Fruit fly (Drosophila melanogaster) whole organism, adult: ENCODE data around the gene Alg-2.

ENCODE experiments used
- CG11617 ChIP-seq: fragments of 200-800 bp; sonication (Bioruptor generic); optimal IDR thresholded peaks from 2 replicates; lab custom pipeline; 2017; ENCODE audit warnings: mild to moderate bottlenecking, missing biosample characterization, missing genetic modification reagents, missing genetic modification characterization
- CG12768 ChIP-seq: fragments of 200-800 bp; sonication (Bioruptor generic); optimal IDR thresholded peaks from 2 replicates; lab custom pipeline; 2017; ENCODE audit warnings: missing biosample characterization, missing genetic modification characterization, mild to moderate bottlenecking, moderate library complexity, missing genetic modification reagents
- CG14711 ChIP-seq: fragments of 200-800 bp; sonication (Bioruptor generic); optimal IDR thresholded peaks from 2 replicates; lab custom pipeline; 2018; ENCODE audit warnings: missing biosample characterization, mild to moderate bottlenecking, missing genetic modification characterization, moderate library complexity
- CG1620 ChIP-seq: fragments of 200-800 bp; sonication (Bioruptor generic); optimal IDR thresholded peaks from 2 replicates; lab custom pipeline; 2016; ENCODE audit warnings: missing biosample characterization, missing genetic modification characterization
- CG33017 ChIP-seq: fragments of 200-800 bp; sonication (Bioruptor generic); optimal IDR thresholded peaks from 2 replicates; lab custom pipeline; 2018; ENCODE audit warnings: missing biosample characterization, mild to moderate bottlenecking, missing genetic modification characterization, moderate library complexity
- CG5204 ChIP-seq: fragments of 200-800 bp; sonication (Bioruptor generic); optimal IDR thresholded peaks from 2 replicates; lab custom pipeline; 2016; ENCODE audit warnings: missing biosample characterization, missing genetic modification characterization
- CG7045 ChIP-seq: fragments of 200-800 bp; sonication (Bioruptor generic); optimal IDR thresholded peaks from 2 replicates; lab custom pipeline; 2017; ENCODE audit warnings: missing biosample characterization, mild to moderate bottlenecking, missing genetic modification characterization
- CG7101 ChIP-seq: fragments of 200-800 bp; sonication (Bioruptor generic); optimal IDR thresholded peaks from 2 replicates; lab custom pipeline; 2018; ENCODE audit warnings: missing biosample characterization, mild to moderate bottlenecking, missing genetic modification characterization, moderate library complexity
- Clk ChIP-seq: fragments of 200-800 bp; sonication (Bioruptor generic); optimal IDR thresholded peaks from 2 replicates; lab custom pipeline; 2017; ENCODE audit warnings: missing biosample characterization, missing genetic modification characterization
- Hr96 ChIP-seq: fragments of 200-800 bp; sonication (Bioruptor generic); optimal IDR thresholded peaks from 2 replicates; lab custom pipeline; 2016; ENCODE audit warnings: missing biosample characterization, missing genetic modification characterization
- Mnt ChIP-seq: fragments of 200-800 bp; sonication (Bioruptor generic); optimal IDR thresholded peaks from 2 replicates; lab custom pipeline; 2016; ENCODE audit warnings: missing biosample characterization, mild to moderate bottlenecking, missing genetic modification characterization
- bab1 ChIP-seq: fragments of 200-800 bp; sonication (Bioruptor generic); optimal IDR thresholded peaks from 3 replicates; lab custom pipeline; 2019; ENCODE audit warnings: missing biosample characterization, mild to moderate bottlenecking, missing genetic modification characterization, moderate library complexity
- cic ChIP-seq: fragments of 200-800 bp; sonication (Bioruptor generic); optimal IDR thresholded peaks from 2 replicates; lab custom pipeline; 2017; ENCODE audit warnings: missing biosample characterization, mild to moderate bottlenecking, missing genetic modification characterization, moderate library complexity
- cnc ChIP-seq, 2 experiments: fragments of >200 bp; optimal IDR thresholded peaks; 2 replicates each; lab custom pipeline; 2017
- kay ChIP-seq: fragments of 200-800 bp; sonication (Bioruptor generic); peaks from one replicate; lab custom pipeline; 2016; ENCODE audit warnings: missing biosample characterization, missing genetic modification characterization, borderline replicate concordance
- ovo ChIP-seq: fragments of 200-800 bp; sonication (Bioruptor generic); optimal IDR thresholded peaks from 2 replicates; lab custom pipeline; 2016; ENCODE audit warnings: missing biosample characterization, missing genetic modification characterization
- pad ChIP-seq: fragments of 200-800 bp; sonication (Bioruptor generic); optimal IDR thresholded peaks from 3 replicates; lab custom pipeline; 2017; ENCODE audit warnings: missing biosample characterization, missing genetic modification characterization, mild to moderate bottlenecking, moderate library complexity, missing genetic modification reagents
- tj ChIP-seq: fragments of 200-800 bp; sonication (Bioruptor generic); optimal IDR thresholded peaks from 3 replicates; lab custom pipeline; 2017; ENCODE audit warnings: missing biosample characterization, mild to moderate bottlenecking, missing genetic modification characterization, moderate library complexity

Alg-2 gene

dm6 chr3R:3622867-3623266 is at the start of gene Alg-2:
Alg-2 (plus strand) TSS chr3R:3623143.
- TF ChIP-seq CG7045 (GFP tag; lab: Kevin White, UChicago): no peak
- TF ChIP-seq CG11617 (GFP tag; lab: Kevin White, UChicago): no peak
- TF ChIP-seq bab1 (GFP tag; lab: Kevin White, UChicago): no peak
- no peak for TF ChIP-seq CG12768 (GFP tag; lab: Kevin White, UChicago)
- no peak for TF ChIP-seq Hr96 (GFP tag; lab: Kevin White, UChicago)
- no peak for TF ChIP-seq Mnt (GFP tag; lab: Kevin White, UChicago)
- no peak for TF ChIP-seq CG1620
- TF ChIP-seq tj (GFP tag; lab: Kevin White, UChicago): no peak
- no peak for TF ChIP-seq kay (GFP tag; lab: Kevin White, UChicago)
- TF ChIP-seq ovo: no peak
- TF ChIP-seq CG14711 (tag; lab: Kevin White, UChicago): no peak
- no peak for TF ChIP-seq CG7101 (tag; lab: Kevin White, UChicago)
- no peak for TF ChIP-seq CG5204 (GFP tag; lab: Kevin White, UChicago)
- no peak for TF ChIP-seq Clk
- TF ChIP-seq cnc (optimal IDR thresholded peaks at IDR 0.05; lab: Kevin White, UChicago): no peak
- TF ChIP-seq CG33017 (tag; lab: Kevin White, UChicago): no peak

dm6 chr3R:3586937-3587336 is 36.0 kb upstream of the Alg-2 start, which contains the start of gene Parp1:
Parp1 (minus strand) TSS chr3R:3587054.
- TF ChIP-seq kay (GFP tag; lab: Kevin White, UChicago) (peak; percentile 51), CG14711 (tag; lab: Kevin White, UChicago) (no peak)

- no peak for TF ChIP-seq Clk
- TF ChIP-seq CG7045 (GFP tag; lab: Kevin White, UChicago): no peak
- no peak for TF ChIP-seq CG14711 (tag; lab: Kevin White, UChicago)
- no peak for TF ChIP-seq pad (GFP tag; lab: Kevin White, UChicago)
- TF ChIP-seq tj (GFP tag; lab: Kevin White, UChicago): no peak
- no peak for TF ChIP-seq cnc (optimal IDR thresholded peaks at IDR 0.05; lab: Kevin White, UChicago)
Observed at dm6 chr3R:3589672-3590071, 33.3 kb upstream of the Alg-2 start.

dm6 chr3R:3620599-3621380 is 2.2 kb upstream of the Alg-2 start:
- TF ChIP-seq ovo (no peak), tj (GFP tag; lab: Kevin White, UChicago) (no peak), CG12768 (GFP tag; lab: Kevin White, UChicago) (no peak), CG7101 (tag; lab: Kevin White, UChicago) (no peak), bab1 (GFP tag; lab: Kevin White, UChicago) (no peak), cic (GFP tag; lab: Kevin White, UChicago) (no peak), Hr96 (GFP tag; lab: Kevin White, UChicago) (no peak), CG5204 (GFP tag; lab: Kevin White, UChicago) (no peak)
